Worm (Caenorhabditis elegans): ENCODE data around the gene R07B7.8.

Gene R07B7.8

ce11 chrV:12106841-12107240, 22.7 kb upstream of the R07B7.8 start, which contains the start of gene nhr-136 (continued):
- TF ChIP-seq rnt-1 (tag; optimal IDR thresholded peaks at IDR 0.05) (no peak), ceh-90 (tag; optimal IDR thresholded peaks at IDR 0.05) (no peak), mdl-1 (tag; optimal IDR thresholded peaks at IDR 0.05) (no peak), ceh-88 (GFP tag; IDR thresholded peaks at IDR 0.05) (no peak), hlh-4 (tag; optimal IDR thresholded peaks at IDR 0.05) (no peak), snpc-4 (tag; optimal IDR thresholded peaks at IDR 0.05) (no peak), nhr-19 (GFP tag; conservative IDR thresholded peaks at IDR 0.05) (no peak), aha-1 (tag; optimal IDR thresholded peaks at IDR 0.05) (no peak), tbx-2 (tag; optimal IDR thresholded peaks at IDR 0.05) (no peak), nhr-71 (tag; optimal IDR thresholded peaks at IDR 0.05) (no peak), ceh-63 (GFP tag; optimal IDR thresholded peaks at IDR 0.05) (no peak), unc-98 (GFP tag; IDR thresholded peaks at IDR 0.05) (no peak), nhr-90 (tag; optimal IDR thresholded peaks at IDR 0.05; ENCODE audit: poor library complexity) (no peak), snu-23 (GFP tag; optimal IDR thresholded peaks at IDR 0.05) (peak; percentile 7), fos-1 (tag; optimal IDR thresholded peaks at IDR 0.05) (no peak), mab-9 (GFP tag; IDR thresholded peaks at IDR 0.05) (no peak)

ce11 chrV:12103920-12104319, 19.8 kb upstream of the R07B7.8 start, which contains the start of gene nhr-153:
TSS of gene nhr-153 (plus strand) at chrV:12104220.
- TF ChIP-seq egl-27 (tag; optimal IDR thresholded peaks at IDR 0.05) (no peak), elt-2 (tag; optimal IDR thresholded peaks at IDR 0.05) (no peak), lin-15B (tag; optimal IDR thresholded peaks at IDR 0.05) (no peak), fkh-4 (tag; optimal IDR thresholded peaks at IDR 0.05; ENCODE audit: borderline replicate concordance) (no peak), lin-14 (GFP tag; optimal IDR thresholded peaks at IDR 0.05) (no peak), ceh-88 (GFP tag; IDR thresholded peaks at IDR 0.05) (no peak), unc-130 (tag; optimal IDR thresholded peaks at IDR 0.05) (no peak), pag-3 (tag; optimal IDR thresholded peaks at IDR 0.05; ENCODE audit: borderline replicate concordance, insufficient read depth) (no peak), isw-1 (GFP tag; IDR thresholded peaks at IDR 0.05) (no peak), lin-35 (GFP tag; optimal IDR thresholded peaks at IDR 0.05) (peak in 1 of 2 experiments; percentile 11), nhr-19 (GFP tag; conservative IDR thresholded peaks at IDR 0.05) (no peak), dsc-1 (tag; optimal IDR thresholded peaks at IDR 0.05) (no peak), nhr-76 (tag; optimal IDR thresholded peaks at IDR 0.05) (no peak), mdl-1 (tag; optimal IDR thresholded peaks at IDR 0.05) (no peak), snu-23 (GFP tag; optimal IDR thresholded peaks at IDR 0.05) (peak; percentile 10), unc-98 (GFP tag; IDR thresholded peaks at IDR 0.05) (no peak)

ce11 chrV:12100794-12101343, 16.8 kb upstream of the R07B7.8 start, which contains the start of gene nhr-154:
TSS of gene nhr-154 (plus strand) at chrV:12101293.
- TF ChIP-seq efl-1 (optimal IDR thresholded peaks at IDR 0.05) (peak; percentile 31 to 32), efl-1 (GFP tag; optimal IDR thresholded peaks at IDR 0.05 in 1 of 2) (peak in 1 of 2 experiments; percentile 70), dpl-1 (GFP tag; optimal IDR thresholded peaks at IDR 0.05) (peak in 1 of 3 experiments; percentile 19), egl-27 (tag; optimal IDR thresholded peaks at IDR 0.05) (no peak), zag-1 (tag; optimal IDR thresholded peaks at IDR 0.05) (no peak), dsc-1 (tag; optimal IDR thresholded peaks at IDR 0.05) (no peak), lsy-2 (tag; optimal IDR thresholded peaks at IDR 0.05) (peak in 1 of 2 experiments; percentile 42), sup-37 (GFP tag; optimal IDR thresholded peaks at IDR 0.05) (no peak), blmp-1 (tag; optimal IDR thresholded peaks at IDR 0.05) (peak; percentile 25), nhr-20 (tag; optimal IDR thresholded peaks at IDR 0.05) (peak; percentile 60), mep-1 (tag; optimal IDR thresholded peaks at IDR 0.05) (peak; percentile 11), lin-39 (tag; optimal IDR thresholded peaks at IDR 0.05) (no peak), lin-14 (GFP tag; optimal IDR thresholded peaks at IDR 0.05) (peak; percentile 63), skn-1 (tag; optimal IDR thresholded peaks at IDR 0.05) (peak; percentile 75), zip-4 (GFP tag; optimal IDR thresholded peaks at IDR 0.05) (peak; percentile 54), egl-13 (tag; optimal IDR thresholded peaks at IDR 0.05) (no peak), snpc-4 (tag; optimal IDR thresholded peaks at IDR 0.05) (peak; percentile 43), nhr-237 (tag; optimal IDR thresholded peaks at IDR 0.05) (no peak), nhr-71 (tag; optimal IDR thresholded peaks at IDR 0.05) (peak; percentile 27), snu-23 (GFP tag; optimal IDR thresholded peaks at IDR 0.05) (peak; percentile 30), lin-35 (GFP tag; optimal IDR thresholded peaks at IDR 0.05) (peak in 1 of 2 experiments; percentile 8), pqm-1 (tag; optimal IDR thresholded peaks at IDR 0.05) (no peak), nhr-28 (tag; optimal IDR thresholded peaks at IDR 0.05) (no peak)
